Worm (Caenorhabditis elegans) whole organism, midembryonic: ENCODE results near the gene F26D11.1.

ENCODE experiments used
- T22C8.4 ChIP-seq: fragments of 200-800 bp; sonication (Bioruptor generic); IDR thresholded peaks from 2 replicates; pipeline ENCODE4 v1.3.6; 2022; ENCODE audit warnings: missing genetic modification characterization, missing compliant biosample characterization
- cog-1 ChIP-seq: sonication (generic microtip); optimal IDR thresholded peaks from 2 replicates; lab custom pipeline; 2016; ENCODE audit warnings: missing genetic modification characterization, missing compliant biosample characterization
- flt-1 ChIP-seq: fragments of 200-800 bp; sonication (Bioruptor generic); IDR thresholded peaks from 2 replicates; pipeline ENCODE4 v1.3.6; 2022; ENCODE audit warnings: missing genetic modification characterization, missing compliant biosample characterization
- klf-2 ChIP-seq: fragments of 200-800 bp; sonication (Bioruptor generic); conservative IDR thresholded peaks from 2 replicates; pipeline ENCODE4 v1.3.6; 2022; ENCODE audit warnings: missing genetic modification reagents, missing genetic modification characterization, missing compliant biosample characterization
- med-1 ChIP-seq: sonication (generic microtip); optimal IDR thresholded peaks from 2 replicates; lab custom pipeline; 2017; ENCODE audit warnings: missing genetic modification characterization, mild to moderate bottlenecking, missing compliant biosample characterization, antibody characterized with exemption, missing genetic modification reagents; ENCODE audit not compliant: insufficient read depth
- ref-1 ChIP-seq: fragments of 200-800 bp; sonication (Bioruptor generic); conservative IDR thresholded peaks from 2 replicates; pipeline ENCODE4 v1.3.6; 2022; ENCODE audit warnings: missing genetic modification reagents, missing genetic modification characterization, missing compliant biosample characterization
- tab-1 ChIP-seq: fragments of 200-800 bp; sonication (Bioruptor generic); IDR thresholded peaks from 2 replicates; pipeline ENCODE4 v1.3.6; 2022; ENCODE audit warnings: missing genetic modification characterization, missing compliant biosample characterization
- ztf-23 ChIP-seq: fragments of 200-800 bp; sonication (Bioruptor generic); IDR thresholded peaks from 2 replicates; pipeline ENCODE4 v1.3.6; 2022; ENCODE audit warnings: missing genetic modification reagents, missing genetic modification characterization, missing compliant biosample characterization
- ztf-29 ChIP-seq: fragments of 200-800 bp; sonication (Bioruptor generic); IDR thresholded peaks from 2 replicates; pipeline ENCODE4 v1.3.6; 2022; ENCODE audit warnings: missing genetic modification reagents, missing genetic modification characterization, missing compliant biosample characterization

The F26D11.1 gene

DNA sequence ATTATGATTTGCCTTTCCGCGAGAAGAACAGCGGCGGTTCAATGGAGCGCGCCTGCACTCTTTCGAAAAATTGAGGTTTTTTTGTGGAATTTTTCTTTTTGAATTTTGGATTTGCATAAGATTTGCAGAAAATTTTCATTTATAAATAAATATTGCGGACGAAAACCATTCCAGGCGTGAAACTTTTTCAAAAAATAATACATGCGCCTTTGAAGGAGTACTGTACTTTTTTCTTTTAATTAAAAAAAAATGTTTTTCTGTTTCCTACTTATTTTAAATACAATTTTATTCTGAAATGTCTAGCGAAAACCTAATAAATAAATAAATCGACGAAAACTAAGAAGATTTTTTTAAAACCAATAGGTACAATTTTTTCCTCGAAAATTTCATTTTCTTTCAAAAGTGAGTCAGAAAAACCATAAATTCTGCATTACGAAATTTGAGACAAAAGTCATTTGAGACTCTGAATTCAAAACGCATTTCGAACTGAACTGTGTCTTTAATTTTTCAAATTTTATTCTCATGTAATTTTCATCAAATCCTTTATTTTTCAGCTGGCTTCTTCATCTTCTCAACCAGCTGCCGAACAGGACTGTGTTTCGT lies at the start of gene F26D11.1:
Gene F26D11.1 (plus strand): TSS at position 553 of the 603 bp plus-strand sequence.
- no peak for TF ChIP-seq flt-1 (GFP tag; lab: Robert Waterston, UW)

DNA sequence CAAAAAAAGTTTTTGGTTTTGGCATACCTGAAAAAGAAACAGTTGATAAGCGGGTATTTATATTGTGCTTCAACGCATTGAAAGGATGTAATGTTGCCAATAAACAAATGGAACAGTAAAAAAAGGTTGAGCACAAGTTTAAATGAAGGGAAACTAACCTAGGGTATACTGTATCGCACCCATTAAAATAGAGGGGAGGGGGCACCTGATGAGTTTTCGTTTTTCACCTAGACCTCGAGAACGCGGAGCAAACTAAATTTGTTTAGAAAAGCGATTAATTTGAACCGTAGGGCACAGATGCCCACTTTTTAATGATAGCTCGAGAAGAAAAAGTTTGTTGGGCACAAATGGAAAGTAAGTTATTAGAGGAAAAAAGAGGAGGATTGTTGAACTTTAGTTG lies 48.3 kb upstream of the F26D11.1 start, which contains the start of gene ncx-10:
Gene ncx-10 (minus strand): TSS at position 101 of the 400 bp plus-strand sequence.
- TF ChIP-seq cog-1 (tag; lab: Kevin White, UChicago) (no peak), T22C8.4 (GFP tag; lab: Robert Waterston, UW) (no peak), ztf-29 (GFP tag; lab: Robert Waterston, UW) (no peak), tab-1 (no peak), klf-2 (GFP tag; lab: Robert Waterston, UW) (no peak), med-1 (GFP tag; lab: Kevin White, UChicago) (no peak), ztf-23 (GFP tag; lab: Robert Waterston, UW) (no peak), ref-1 (GFP tag; lab: Robert Waterston, UW) (no peak), flt-1 (GFP tag; lab: Robert Waterston, UW) (no peak)

DNA sequence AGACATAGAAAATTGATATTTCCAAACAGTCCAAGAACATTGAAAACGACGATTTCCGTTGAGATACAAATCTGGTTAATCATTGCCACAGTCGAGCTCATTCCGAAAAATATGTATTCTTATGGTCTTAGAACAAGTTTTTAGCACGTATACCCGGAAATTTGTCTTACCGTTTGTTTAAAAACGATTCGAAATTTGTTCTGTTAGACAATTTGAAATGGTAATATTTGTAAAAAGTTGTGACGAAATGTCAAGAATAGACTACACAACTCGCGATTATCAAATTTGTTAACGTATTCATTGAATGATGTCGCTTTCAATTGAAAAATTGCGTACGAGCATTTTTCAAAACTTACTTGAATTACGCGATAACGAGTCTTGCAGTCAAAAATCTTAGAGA lies 44.2 kb upstream of the F26D11.1 start, which contains the start of gene srsx-3:
Gene srsx-3 (minus strand): TSS at position 101 of the 400 bp plus-strand sequence.
- no peak for TF ChIP-seq flt-1 (GFP tag; lab: Robert Waterston, UW)
- no peak for TF ChIP-seq cog-1 (tag; lab: Kevin White, UChicago)
- no peak for TF ChIP-seq med-1 (GFP tag; lab: Kevin White, UChicago)
- no peak for TF ChIP-seq ref-1 (GFP tag; lab: Robert Waterston, UW)
- no peak for TF ChIP-seq T22C8.4 (GFP tag; lab: Robert Waterston, UW)
- no peak for TF ChIP-seq ztf-29 (GFP tag; lab: Robert Waterston, UW)
- no peak for TF ChIP-seq ztf-23 (GFP tag; lab: Robert Waterston, UW)
- TF ChIP-seq klf-2 (GFP tag; lab: Robert Waterston, UW), result no peak
- no peak for TF ChIP-seq tab-1

DNA sequence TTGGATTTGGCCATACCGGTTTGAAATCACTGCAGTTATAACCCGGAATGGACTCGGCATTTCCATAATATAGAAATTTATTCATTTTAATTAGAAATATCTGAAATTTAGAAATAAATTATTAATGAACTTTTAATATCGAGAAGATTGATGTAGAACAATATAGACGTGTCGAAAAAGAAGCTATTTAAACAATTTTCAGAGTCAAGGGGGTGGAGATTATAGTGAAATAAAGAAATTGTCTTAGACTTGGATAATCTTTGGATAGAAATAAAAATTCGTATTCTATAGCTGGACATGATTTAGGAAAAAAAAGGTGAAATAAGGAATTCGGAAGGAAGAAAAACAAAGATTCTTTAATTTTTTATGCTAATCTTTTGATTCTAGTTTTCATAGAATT lies 41.0 kb upstream of the F26D11.1 start, which contains the start of gene srt-53:
Gene srt-53 (minus strand): TSS at position 101 of the 400 bp plus-strand sequence.
- TF ChIP-seq ztf-29 (GFP tag; lab: Robert Waterston, UW), result no peak
- TF ChIP-seq klf-2 (GFP tag; lab: Robert Waterston, UW), result no peak
- TF ChIP-seq ref-1 (GFP tag; lab: Robert Waterston, UW), result no peak
- no peak for TF ChIP-seq tab-1
- TF ChIP-seq flt-1 (GFP tag; lab: Robert Waterston, UW), result no peak
- no peak for TF ChIP-seq ztf-23 (GFP tag; lab: Robert Waterston, UW)
- TF ChIP-seq cog-1 (tag; lab: Kevin White, UChicago), result no peak
- TF ChIP-seq T22C8.4 (GFP tag; lab: Robert Waterston, UW), result no peak

DNA sequence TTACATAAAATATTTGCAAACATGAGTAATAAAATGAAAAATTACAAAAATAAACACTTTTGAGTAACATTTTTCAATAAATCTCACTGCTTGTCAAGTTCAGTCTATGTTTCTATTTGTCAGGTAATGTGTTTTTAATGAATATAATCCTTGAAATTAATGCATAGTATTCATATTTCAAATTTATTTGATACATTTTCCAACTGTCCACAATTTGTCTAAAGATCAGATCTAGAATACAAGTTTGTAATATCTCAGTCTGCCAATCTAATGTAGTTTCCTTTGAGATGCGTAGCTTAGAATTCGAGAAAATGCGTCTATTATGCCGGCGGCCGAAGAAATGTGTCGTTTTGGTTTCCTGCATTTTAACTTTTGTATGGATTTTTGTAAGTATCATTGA lies 37.8 kb upstream of the F26D11.1 start, which contains the start of gene Y97E10B.1:
Gene Y97E10B.1 (plus strand): TSS at position 301 of the 400 bp plus-strand sequence.
- TF ChIP-seq flt-1 (GFP tag; lab: Robert Waterston, UW), result no peak
- TF ChIP-seq klf-2 (GFP tag; lab: Robert Waterston, UW), result no peak
- no peak for TF ChIP-seq ref-1 (GFP tag; lab: Robert Waterston, UW)
- no peak for TF ChIP-seq med-1 (GFP tag; lab: Kevin White, UChicago)
- no peak for TF ChIP-seq ztf-29 (GFP tag; lab: Robert Waterston, UW)
- TF ChIP-seq T22C8.4 (GFP tag; lab: Robert Waterston, UW), result no peak
- TF ChIP-seq cog-1 (tag; lab: Kevin White, UChicago), result no peak
- TF ChIP-seq tab-1, result no peak
- TF ChIP-seq ztf-23 (GFP tag; lab: Robert Waterston, UW), result no peak

DNA sequence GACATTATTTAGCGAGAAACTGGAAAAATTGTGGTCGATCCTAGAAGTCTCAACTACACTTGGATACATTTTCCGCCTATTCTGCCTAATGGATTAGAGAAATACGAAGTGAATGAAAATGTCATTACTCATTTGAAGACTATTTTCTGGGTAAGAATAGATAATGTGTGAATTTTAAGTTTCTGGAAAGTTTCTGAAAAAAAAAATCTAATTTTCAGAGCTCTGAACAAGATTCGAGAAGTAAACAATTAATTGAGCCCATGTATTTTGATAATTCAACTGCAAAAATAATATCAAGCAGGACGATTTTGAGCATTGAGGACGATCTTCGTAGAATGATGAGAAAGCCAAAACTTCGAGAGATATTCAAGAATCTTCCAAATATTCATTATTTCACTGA lies 35.1 kb upstream of the F26D11.1 start:
- TF ChIP-seq ref-1 (GFP tag; lab: Robert Waterston, UW) (no peak), T22C8.4 (GFP tag; lab: Robert Waterston, UW) (no peak), klf-2 (GFP tag; lab: Robert Waterston, UW) (no peak), tab-1 (no peak), flt-1 (GFP tag; lab: Robert Waterston, UW) (no peak), med-1 (GFP tag; lab: Kevin White, UChicago) (no peak), cog-1 (tag; lab: Kevin White, UChicago) (no peak), ztf-23 (GFP tag; lab: Robert Waterston, UW) (no peak), ztf-29 (GFP tag; lab: Robert Waterston, UW) (no peak)

DNA sequence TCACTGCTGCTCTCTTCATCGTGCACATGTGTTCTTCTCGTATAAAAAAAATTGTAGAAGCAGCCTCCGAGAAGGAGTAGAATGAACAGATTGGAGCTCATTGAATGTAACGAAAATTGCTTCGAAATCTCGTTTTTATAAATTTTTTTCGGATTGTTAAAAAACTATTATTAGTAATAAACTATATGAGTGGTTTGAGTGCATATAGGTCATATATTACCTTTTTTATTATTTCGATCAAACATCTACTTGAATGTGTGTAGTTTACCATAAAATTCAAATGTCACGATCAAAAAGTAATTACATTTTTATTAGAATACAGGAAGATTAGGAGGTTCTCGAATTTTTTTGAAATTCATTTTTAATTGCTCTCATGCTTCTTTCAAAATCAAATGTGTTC lies 28.5 kb upstream of the F26D11.1 start, which contains the start of gene clec-216:
Gene clec-216 (minus strand): TSS at position 101 of the 400 bp plus-strand sequence.
- TF ChIP-seq cog-1 (tag; lab: Kevin White, UChicago) (no peak), T22C8.4 (GFP tag; lab: Robert Waterston, UW) (no peak), klf-2 (GFP tag; lab: Robert Waterston, UW) (no peak), ztf-29 (GFP tag; lab: Robert Waterston, UW) (no peak), ref-1 (GFP tag; lab: Robert Waterston, UW) (no peak), flt-1 (GFP tag; lab: Robert Waterston, UW) (no peak), tab-1 (no peak), ztf-23 (GFP tag; lab: Robert Waterston, UW) (no peak), med-1 (GFP tag; lab: Kevin White, UChicago) (no peak)

DNA sequence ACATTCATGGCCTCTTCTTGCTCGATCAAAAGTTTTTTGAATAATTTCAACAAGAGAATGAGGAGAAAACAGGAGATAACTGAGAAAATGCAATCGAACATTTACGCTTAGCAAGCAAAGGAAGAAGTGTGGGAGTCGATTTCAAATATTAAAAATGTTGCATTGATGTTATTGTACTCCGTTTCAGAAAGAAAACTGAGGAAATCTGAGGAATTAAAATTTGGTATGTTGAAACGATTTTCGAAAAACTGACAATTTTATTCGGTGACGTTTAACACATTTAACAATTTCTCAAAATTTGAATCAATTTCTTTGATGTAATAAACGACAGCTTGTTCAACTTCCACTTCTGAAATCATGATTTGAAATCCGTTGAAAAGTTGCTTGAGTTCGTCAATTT lies 26.8 kb upstream of the F26D11.1 start, which contains the start of gene F26D11.13:
Gene F26D11.13 (minus strand): TSS at position 101 of the 400 bp plus-strand sequence.
- TF ChIP-seq med-1 (GFP tag; lab: Kevin White, UChicago), result no peak

DNA sequence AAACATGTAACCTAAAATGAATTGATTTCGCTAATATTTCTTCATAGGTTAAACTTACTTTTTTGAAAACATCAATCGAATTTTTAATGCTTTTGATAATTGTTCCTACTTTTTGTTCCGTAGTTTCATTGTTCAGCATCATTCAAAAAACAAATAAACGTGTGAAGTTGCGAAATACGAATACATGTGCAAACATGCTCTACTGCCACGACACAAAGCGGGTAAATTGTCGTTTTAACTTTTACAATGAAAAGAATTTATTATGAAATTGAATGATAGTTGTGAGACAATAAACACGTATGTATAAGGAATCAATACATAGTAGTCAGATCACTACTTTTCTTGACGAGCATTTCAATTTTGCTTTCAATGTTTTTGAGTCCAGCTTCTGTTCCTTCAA lies 26.2 kb upstream of the F26D11.1 start, which contains the start of gene F26D11.12:
Gene F26D11.12 (minus strand): TSS at position 145 of the 400 bp plus-strand sequence.
- TF ChIP-seq flt-1 (GFP tag; lab: Robert Waterston, UW) (no peak), tab-1 (no peak), klf-2 (GFP tag; lab: Robert Waterston, UW) (no peak), ztf-29 (GFP tag; lab: Robert Waterston, UW) (no peak), ztf-23 (GFP tag; lab: Robert Waterston, UW) (no peak), cog-1 (tag; lab: Kevin White, UChicago) (no peak), ref-1 (GFP tag; lab: Robert Waterston, UW) (no peak), med-1 (GFP tag; lab: Kevin White, UChicago) (no peak), T22C8.4 (GFP tag; lab: Robert Waterston, UW) (no peak)
